Worm (Caenorhabditis elegans): ENCODE results near the gene C05D12.5.
"Not testable (repeated sequence)": the region's sequence is repeated elsewhere in the genome, so short reads cannot be mapped to it uniquely, and the experiment has no call there.

C05D12.5 gene

ce11 chrII:11440265-11440664 is 6.2 kb downstream of the C05D12.5 start, which contains the start of gene VW02B12L.2 (continued):
- TF ChIP-seq nhr-71 (tag; optimal IDR thresholded peaks at IDR 0.05) (peak; percentile 59), dpl-1 (GFP tag; optimal IDR thresholded peaks at IDR 0.05) (peak; percentile 80 to 90 (median 89)), xbp-1 (tag; optimal IDR thresholded peaks at IDR 0.05) (peak; percentile 25), hlh-17 (GFP tag; optimal IDR thresholded peaks at IDR 0.05; ENCODE audit: borderline replicate concordance) (no peak), lin-15B (tag; optimal IDR thresholded peaks at IDR 0.05) (peak; percentile 45), C04F5.9 (tag; optimal IDR thresholded peaks at IDR 0.05) (no peak), nhr-77 (tag; optimal IDR thresholded peaks at IDR 0.05) (peak; percentile 23), unc-86 (tag; optimal IDR thresholded peaks at IDR 0.05) (no peak), swsn-7 (tag; optimal IDR thresholded peaks at IDR 0.05) (peak; percentile 28), snpc-4 (tag; optimal IDR thresholded peaks at IDR 0.05) (peak; percentile 7), lin-35 (GFP tag; optimal IDR thresholded peaks at IDR 0.05) (peak; percentile 89 to 96), lir-3 (tag; optimal IDR thresholded peaks at IDR 0.05; ENCODE audit: poor library complexity) (no peak)

ce11 chrII:11442425-11442824 is 8.4 kb downstream of the C05D12.5 start, which contains the start of gene ebp-2:
Gene ebp-2, plus strand, starts transcription at chrII:11442725.
- TF ChIP-seq mep-1, lin-39, aha-1 (tag; optimal IDR thresholded peaks at IDR 0.05): not testable (repeated sequence)

DNA sequence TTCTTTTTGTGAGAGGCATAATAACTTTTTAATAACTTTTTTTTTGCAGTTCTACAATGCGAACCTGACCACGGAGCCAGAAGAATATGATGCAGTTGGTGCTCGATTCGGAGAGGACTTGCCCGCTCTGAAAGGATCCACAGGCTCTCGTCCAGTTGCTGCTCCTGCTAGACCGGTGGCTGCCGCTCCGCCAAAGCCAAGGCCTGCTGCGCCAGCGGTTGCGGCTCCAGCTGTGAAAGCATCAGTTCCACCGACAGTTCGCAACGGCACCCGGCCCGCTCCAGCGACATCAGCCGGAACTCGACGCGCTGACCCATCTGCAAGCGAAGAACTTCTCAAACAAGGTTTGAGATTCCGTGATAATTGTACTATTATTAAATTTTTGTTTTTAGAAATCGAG is 9.1 kb downstream of the C05D12.5 start:
- TF ChIP-seq pqm-1 (tag; optimal IDR thresholded peaks at IDR 0.05) (no peak), ceh-8 (GFP tag; optimal IDR thresholded peaks at IDR 0.05) (peak; percentile 28)

- TF ChIP-seq sup-37 (GFP tag; optimal IDR thresholded peaks at IDR 0.05), result no peak
- no peak for TF ChIP-seq fos-1 (tag; optimal IDR thresholded peaks at IDR 0.05)
- no peak for TF ChIP-seq mef-2 (tag; optimal IDR thresholded peaks at IDR 0.05)
- no peak for TF ChIP-seq lin-15B (tag; optimal IDR thresholded peaks at IDR 0.05)
- no peak for TF ChIP-seq lir-3 (tag; optimal IDR thresholded peaks at IDR 0.05; ENCODE audit: poor library complexity)
- no peak for TF ChIP-seq isw-1 (GFP tag; IDR thresholded peaks at IDR 0.05)
- no peak for TF ChIP-seq egl-13 (tag; optimal IDR thresholded peaks at IDR 0.05)
- no peak for TF ChIP-seq nhr-90 (tag; optimal IDR thresholded peaks at IDR 0.05; ENCODE audit: poor library complexity)
- no peak for TF ChIP-seq nhr-77 (tag; optimal IDR thresholded peaks at IDR 0.05)
- TF ChIP-seq unc-86 (tag; optimal IDR thresholded peaks at IDR 0.05), result no peak
These were observed 9.8 kb downstream of the C05D12.5 start, which contains the start of gene adbp-1 for ce11 chrII:11443862-11444261. Gene adbp-1, plus strand, starts transcription at chrII:11444162.

DNA sequence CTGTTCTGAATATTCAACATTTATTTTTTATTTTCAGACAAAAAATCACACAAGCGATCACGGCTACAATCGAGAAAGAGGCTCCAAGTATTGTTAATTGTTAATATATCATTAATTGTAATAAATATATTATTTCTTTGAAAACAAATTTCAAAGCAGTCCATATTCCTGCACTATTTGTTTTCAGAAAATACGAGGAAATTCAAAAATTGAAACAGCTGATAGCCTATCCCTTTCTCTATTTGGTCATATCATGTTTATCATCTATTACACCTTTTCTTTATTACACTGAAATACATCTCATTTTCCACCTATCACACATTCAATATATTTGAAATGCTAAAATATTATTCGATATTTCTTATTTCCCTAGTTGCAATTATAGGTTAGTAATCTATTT is 10.9 kb downstream of the C05D12.5 start, which contains the start of gene W02B12.13:
Gene W02B12.13 (plus strand): TSS at position 301 of the 400 bp plus-strand sequence.
- TF ChIP-seq irx-1 (tag; optimal IDR thresholded peaks at IDR 0.05), result no peak
- no peak for TF ChIP-seq nhr-28 (tag; optimal IDR thresholded peaks at IDR 0.05)
- TF ChIP-seq nhr-237 (tag; optimal IDR thresholded peaks at IDR 0.05), result no peak
- no peak for TF ChIP-seq nhr-19 (GFP tag; conservative IDR thresholded peaks at IDR 0.05)
- TF ChIP-seq skn-1 (tag; optimal IDR thresholded peaks at IDR 0.05), result no peak
- TF ChIP-seq ets-5 (GFP tag; IDR thresholded peaks at IDR 0.05), result no peak
- TF ChIP-seq mep-1 (tag; optimal IDR thresholded peaks at IDR 0.05), result no peak
- no peak for TF ChIP-seq lin-39 (tag; optimal IDR thresholded peaks at IDR 0.05)
- no peak for TF ChIP-seq aly-2 (tag; optimal IDR thresholded peaks at IDR 0.05)
- TF ChIP-seq nhr-71 (tag; optimal IDR thresholded peaks at IDR 0.05), result no peak

ce11 chrII:11448753-11449152 is 14.7 kb downstream of the C05D12.5 start, which contains the start of gene W02B12.1:
Gene W02B12.1, plus strand, starts transcription at chrII:11449021.
- TF ChIP-seq efl-1 (optimal IDR thresholded peaks at IDR 0.05) (no peak), efl-1 (GFP tag; optimal IDR thresholded peaks at IDR 0.05 in 1 of 2) (no peak), mab-9 (GFP tag; IDR thresholded peaks at IDR 0.05) (no peak), nhr-71 (tag; optimal IDR thresholded peaks at IDR 0.05) (no peak), blmp-1 (tag; optimal IDR thresholded peaks at IDR 0.05) (no peak), fkh-8 (tag; optimal IDR thresholded peaks at IDR 0.05) (no peak), elt-2 (tag; optimal IDR thresholded peaks at IDR 0.05) (peak; percentile 57), xbp-1 (tag; optimal IDR thresholded peaks at IDR 0.05) (no peak), unc-30 (tag; optimal IDR thresholded peaks at IDR 0.05) (no peak)
